Worm (Caenorhabditis elegans): ENCODE data around the gene amph-1.
"Not testable (repeated sequence)": the region's sequence is repeated elsewhere in the genome, so short reads cannot be mapped to it uniquely, and the experiment has no call there.

amph-1 gene

ce11 chrIV:9595779-9596406 lies 51.8 kb downstream of the amph-1 start, which contains the start of the genes F27C8.3 and F27C8.2:
TSS of gene F27C8.3 (minus strand) at chrIV:9595879.
TSS of gene F27C8.2 (plus strand) at chrIV:9596356.
- TF ChIP-seq unc-62 (GFP tag; optimal IDR thresholded peaks at IDR 0.05) = not testable (repeated sequence)

Data from whole organism, dauer.